Worm (Caenorhabditis elegans) whole organism, late embryonic: ENCODE measurements around the gene ZC395.4.

Experiments
- C08G9.2 ChIP-seq: sonication (generic microtip); optimal IDR thresholded peaks from 2 replicates; lab custom pipeline; 2016; ENCODE audit warnings: mild to moderate bottlenecking, missing genetic modification characterization, moderate library complexity, missing compliant biosample characterization
- F13H6.1 ChIP-seq: sonication (generic microtip); optimal IDR thresholded peaks from 2 replicates; lab custom pipeline; 2016; ENCODE audit warnings: missing genetic modification characterization, missing compliant biosample characterization
- K09A11.1 ChIP-seq: sonication (generic microtip); optimal IDR thresholded peaks from 2 replicates; lab custom pipeline; 2017; ENCODE audit warnings: antibody characterized with exemption, mild to moderate bottlenecking, missing genetic modification characterization, missing compliant biosample characterization; ENCODE audit not compliant: insufficient read depth
- Y22D7AL.16 ChIP-seq: sonication (generic microtip); optimal IDR thresholded peaks from 2 replicates; lab custom pipeline; 2016; ENCODE audit warnings: missing genetic modification characterization, missing compliant biosample characterization
- ahr-1 ChIP-seq: sonication (generic microtip); optimal IDR thresholded peaks from 2 replicates; lab custom pipeline; 2016; ENCODE audit warnings: missing genetic modification characterization, missing compliant biosample characterization
- ama-1 ChIP-seq: fragments of 150-350 bp; optimal IDR thresholded peaks from 2 replicates; lab custom pipeline; 2014
- ceh-14 ChIP-seq: sonication (generic microtip); optimal IDR thresholded peaks from 2 replicates; lab custom pipeline; 2016; ENCODE audit warnings: missing genotype, missing genetic modification characterization, missing compliant biosample characterization
- ceh-18 ChIP-seq: sonication (generic microtip); optimal IDR thresholded peaks from 2 replicates; lab custom pipeline; 2016; ENCODE audit warnings: missing genetic modification characterization, missing compliant biosample characterization
- ceh-19 ChIP-seq: fragments of 200-800 bp; sonication (Bioruptor generic); optimal IDR thresholded peaks from 2 replicates; lab custom pipeline; 2018; ENCODE audit warnings: mild to moderate bottlenecking, missing genetic modification characterization, missing compliant biosample characterization
- ceh-2 ChIP-seq: sonication (generic microtip); optimal IDR thresholded peaks from 2 replicates; lab custom pipeline; 2016; ENCODE audit warnings: missing genotype, missing genetic modification characterization, missing compliant biosample characterization
- ceh-22 ChIP-seq: sonication (generic microtip); optimal IDR thresholded peaks from 2 replicates; lab custom pipeline; 2017; ENCODE audit warnings: missing biosample characterization, missing genetic modification characterization
- ceh-30 ChIP-seq: fragments of 150-350 bp; optimal IDR thresholded peaks from 2 replicates; lab custom pipeline; 2014; ENCODE audit warnings: missing biosample characterization, missing genetic modification characterization
- ceh-31 ChIP-seq: sonication (generic microtip); optimal IDR thresholded peaks from 2 replicates; lab custom pipeline; 2016; ENCODE audit warnings: missing genetic modification characterization, missing compliant biosample characterization
- ceh-34 ChIP-seq: sonication (generic microtip); optimal IDR thresholded peaks from 2 replicates; lab custom pipeline; 2016; ENCODE audit warnings: mild to moderate bottlenecking, missing genetic modification characterization, missing compliant biosample characterization
- ceh-45 ChIP-seq: fragments of 200-800 bp; sonication (Bioruptor generic); IDR thresholded peaks from 2 replicates; pipeline ENCODE4 v1.3.6; 2022; ENCODE audit warnings: missing genetic modification reagents, missing genetic modification characterization, missing compliant biosample characterization
- ceh-6 ChIP-seq: fragments of 200-800 bp; sonication (Bioruptor generic); optimal IDR thresholded peaks from 2 replicates; lab custom pipeline; 2018; ENCODE audit warnings: mild to moderate bottlenecking, missing genetic modification characterization, missing compliant biosample characterization
- ceh-9 ChIP-seq: sonication (generic microtip); optimal IDR thresholded peaks from 2 replicates; lab custom pipeline; 2016; ENCODE audit warnings: mild to moderate bottlenecking, missing genetic modification characterization, inconsistent platforms, missing compliant biosample characterization
- dve-1 ChIP-seq: sonication (generic microtip); optimal IDR thresholded peaks from 2 replicates; lab custom pipeline; 2017; ENCODE audit warnings: antibody characterized with exemption, mild to moderate bottlenecking, missing genetic modification characterization, missing compliant biosample characterization
- elt-2 ChIP-seq: sonication (generic microtip); optimal IDR thresholded peaks from 2 replicates; lab custom pipeline; 2016; ENCODE audit warnings: missing genetic modification reagents, missing genetic modification characterization, missing compliant biosample characterization
- elt-4 ChIP-seq: sonication (generic microtip); optimal IDR thresholded peaks from 2 replicates; lab custom pipeline; 2016; ENCODE audit warnings: missing genetic modification characterization, missing compliant biosample characterization
- ets-4 ChIP-seq: sonication (generic microtip); optimal IDR thresholded peaks from 2 replicates; lab custom pipeline; 2016; ENCODE audit warnings: missing genetic modification characterization, missing compliant biosample characterization
- eyg-1 ChIP-seq: sonication (generic microtip); optimal IDR thresholded peaks from 2 replicates; lab custom pipeline; 2016; ENCODE audit warnings: missing genotype, missing genetic modification characterization, missing compliant biosample characterization
- fax-1 ChIP-seq: sonication (generic microtip); optimal IDR thresholded peaks from 2 replicates; lab custom pipeline; 2016; ENCODE audit warnings: missing genotype, missing genetic modification characterization, missing compliant biosample characterization
- fkh-10 ChIP-seq: fragments of 150-350 bp; optimal IDR thresholded peaks from 2 replicates; lab custom pipeline; 2014; ENCODE audit warnings: missing biosample characterization, missing genetic modification reagents, missing genetic modification characterization
- fkh-6 ChIP-seq: sonication (generic microtip); optimal IDR thresholded peaks from 2 replicates; lab custom pipeline; 2016; ENCODE audit warnings: missing genetic modification characterization, missing compliant biosample characterization
- hlh-15 ChIP-seq: sonication (generic microtip); optimal IDR thresholded peaks from 2 replicates; lab custom pipeline; 2016; ENCODE audit warnings: missing genetic modification characterization, missing compliant biosample characterization
- hlh-8 ChIP-seq: sonication (generic microtip); optimal IDR thresholded peaks from 2 replicates; lab custom pipeline; 2016; ENCODE audit warnings: missing genotype, missing genetic modification characterization, missing compliant biosample characterization
- madf-2 ChIP-seq: sonication (generic microtip); optimal IDR thresholded peaks from 2 replicates; lab custom pipeline; 2017; ENCODE audit warnings: missing genetic modification characterization, missing compliant biosample characterization
- mec-3 ChIP-seq: sonication (generic microtip); optimal IDR thresholded peaks from 2 replicates; lab custom pipeline; 2016; ENCODE audit warnings: borderline replicate concordance, missing genetic modification characterization, missing compliant biosample characterization
- nfya-1 ChIP-seq: sonication (generic microtip); optimal IDR thresholded peaks from 2 replicates; lab custom pipeline; 2017; ENCODE audit warnings: missing genetic modification characterization, mild to moderate bottlenecking, missing compliant biosample characterization, antibody characterized with exemption, moderate library complexity
- nhr-11 ChIP-seq: fragments of 150-350 bp; optimal IDR thresholded peaks from 2 replicates; lab custom pipeline; 2014; ENCODE audit warnings: missing biosample characterization, missing genetic modification characterization
- nhr-232 ChIP-seq: sonication (generic microtip); optimal IDR thresholded peaks from 2 replicates; lab custom pipeline; 2016; ENCODE audit warnings: missing genetic modification characterization, missing compliant biosample characterization
- pax-1 ChIP-seq: fragments of 150-350 bp; optimal IDR thresholded peaks from 2 replicates; lab custom pipeline; 2014; ENCODE audit warnings: missing biosample characterization, missing genetic modification characterization
- pha-4 ChIP-seq: fragments of 150-350 bp; optimal IDR thresholded peaks from 2 replicates; lab custom pipeline; 2018; ENCODE audit warnings: missing biosample characterization, missing genetic modification reagents, missing genetic modification characterization
- pros-1 ChIP-seq: fragments of 150-350 bp; optimal IDR thresholded peaks from 2 replicates; lab custom pipeline; 2014; ENCODE audit warnings: missing biosample characterization, missing genetic modification reagents, missing genetic modification characterization
- rnt-1 ChIP-seq: sonication (generic microtip); optimal IDR thresholded peaks from 2 replicates; lab custom pipeline; 2016; ENCODE audit warnings: missing genetic modification characterization, missing compliant biosample characterization
- sdc-2 ChIP-seq: sonication (generic microtip); optimal IDR thresholded peaks from 2 replicates; lab custom pipeline; 2016; ENCODE audit warnings: missing genotype, missing genetic modification characterization, missing compliant biosample characterization
- syd-9 ChIP-seq: sonication (generic microtip); optimal IDR thresholded peaks from 2 replicates; lab custom pipeline; 2016; ENCODE audit warnings: mild to moderate bottlenecking, missing genetic modification characterization, moderate library complexity, missing compliant biosample characterization
- tbx-2 ChIP-seq: sonication (generic microtip); optimal IDR thresholded peaks from 2 replicates; lab custom pipeline; 2016; ENCODE audit warnings: missing genetic modification characterization, missing compliant biosample characterization
- ttx-3 ChIP-seq: sonication (generic microtip); optimal IDR thresholded peaks from 2 replicates; lab custom pipeline; 2016; ENCODE audit warnings: missing genetic modification reagents, missing genetic modification characterization, missing compliant biosample characterization
- unc-42 ChIP-seq: sonication (generic microtip); optimal IDR thresholded peaks from 2 replicates; lab custom pipeline; 2016; ENCODE audit warnings: missing genotype, missing genetic modification characterization, missing compliant biosample characterization
- unc-55 ChIP-seq: sonication (generic microtip); optimal IDR thresholded peaks from 2 replicates; lab custom pipeline; 2017; ENCODE audit warnings: missing biosample characterization, missing genetic modification reagents, missing genetic modification characterization
- unc-86 ChIP-seq: sonication (generic microtip); optimal IDR thresholded peaks from 2 replicates; lab custom pipeline; 2016; ENCODE audit warnings: missing genetic modification characterization, missing compliant biosample characterization
- zip-5 ChIP-seq: sonication (generic microtip); optimal IDR thresholded peaks from 2 replicates; lab custom pipeline; 2016; ENCODE audit warnings: missing genetic modification characterization, missing compliant biosample characterization
- ztf-16 ChIP-seq: sonication (generic microtip); optimal IDR thresholded peaks from 2 replicates; lab custom pipeline; 2017; ENCODE audit warnings: missing genetic modification characterization, missing compliant biosample characterization

The ZC395.4 gene

DNA sequence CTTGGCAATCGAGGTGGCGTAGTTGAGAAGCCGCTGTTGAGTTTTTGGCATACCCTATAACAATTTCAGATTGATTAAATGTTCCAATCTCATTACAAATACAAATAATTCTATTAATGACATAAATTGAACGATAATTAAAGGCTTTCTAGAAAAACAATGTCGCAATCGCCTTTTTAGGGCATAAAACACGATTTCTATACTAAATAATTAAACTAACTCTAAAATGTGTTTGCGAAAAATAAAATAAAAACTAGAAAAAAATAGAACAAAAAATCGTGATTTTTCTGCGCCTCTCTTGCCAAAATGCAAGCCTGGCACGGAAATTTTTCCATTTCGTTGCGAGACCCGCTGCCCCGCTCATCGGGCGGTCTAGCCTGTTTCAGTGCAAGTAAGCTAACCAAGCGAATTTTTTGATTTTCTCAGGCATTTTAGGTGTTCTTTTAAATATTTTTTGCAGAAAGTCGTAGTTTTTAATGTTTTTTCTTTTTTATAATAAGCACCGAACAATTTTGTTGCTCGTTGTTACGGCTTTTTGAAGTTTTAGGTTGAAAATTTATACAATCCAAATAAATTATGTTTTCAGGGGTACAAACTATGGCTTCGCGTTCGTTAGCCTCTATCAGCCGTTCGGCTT lies 42.0 kb upstream of the ZC395.4 start, which contains the start of the genes C34E10.12, C34E10.10 and atp-2:
Gene C34E10.12, minus strand, starts transcription at position 51 of the 637 bp plus-strand sequence.
Gene C34E10.10, minus strand, starts transcription at position 54 of the 637 bp plus-strand sequence.
Gene atp-2, plus strand, starts transcription at position 587 of the 637 bp plus-strand sequence.
- TF ChIP-seq dve-1 (peak; percentile 74), nhr-232 (tag; lab: Kevin White, UChicago) (no peak), unc-42 (tag; lab: Kevin White, UChicago) (peak; percentile 49), elt-2 (peak; percentile 51), F13H6.1 (tag; lab: Kevin White, UChicago) (peak; percentile 13), fkh-10 (no peak), K09A11.1 (tag; lab: Kevin White, UChicago) (peak; percentile 10), sdc-2 (tag; lab: Kevin White, UChicago) (no peak), ets-4 (tag; lab: Kevin White, UChicago) (peak; percentile 68), fax-1 (tag; lab: Kevin White, UChicago) (no peak), ceh-34 (peak; percentile 56), nfya-1 (tag; lab: Kevin White, UChicago) (peak; percentile 70), C08G9.2 (tag; lab: Kevin White, UChicago) (no peak), ceh-2 (tag; lab: Kevin White, UChicago) (peak; percentile 31), fkh-6 (tag; lab: Kevin White, UChicago) (no peak), tbx-2 (tag; lab: Kevin White, UChicago) (peak; percentile 62), unc-86 (tag; lab: Kevin White, UChicago) (peak; percentile 7), rnt-1 (tag; lab: Kevin White, UChicago) (peak; percentile 43), ceh-18 (peak; percentile 48), ztf-16 (tag; lab: Kevin White, UChicago) (peak; percentile 18), ceh-14 (tag; lab: Kevin White, UChicago) (peak; percentile 37), elt-4 (tag; lab: Kevin White, UChicago) (no peak), pax-1 (peak; percentile 22), ttx-3 (tag; lab: Kevin White, UChicago) (peak; percentile 33), ceh-31 (tag; lab: Kevin White, UChicago) (peak; percentile 78)
- TF ChIP-seq, all 69 proteins: peak for 18

DNA sequence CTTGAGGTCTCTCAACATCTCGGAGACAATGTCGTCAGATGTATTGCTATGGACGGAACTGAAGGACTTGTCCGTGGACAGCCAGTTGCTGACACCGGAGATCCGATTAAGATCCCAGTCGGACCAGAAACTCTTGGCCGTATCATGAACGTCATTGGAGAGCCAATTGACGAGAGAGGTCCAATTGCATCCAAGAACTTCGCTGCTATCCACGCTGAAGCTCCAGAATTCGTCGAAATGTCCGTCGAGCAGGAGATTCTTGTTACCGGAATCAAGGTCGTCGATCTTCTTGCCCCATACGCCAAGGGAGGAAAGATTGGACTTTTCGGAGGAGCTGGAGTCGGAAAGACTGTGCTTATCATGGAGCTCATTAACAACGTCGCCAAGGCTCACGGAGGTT lies 41.1 kb upstream of the ZC395.4 start:
- TF ChIP-seq ceh-31 (tag; lab: Kevin White, UChicago): no peak
- TF ChIP-seq ceh-30 (tag; lab: Kevin White, UChicago): no peak
- TF ChIP-seq K09A11.1 (tag; lab: Kevin White, UChicago): no peak
- no peak for TF ChIP-seq ama-1 (lab: Kevin White, UChicago)
- TF ChIP-seq C08G9.2 (tag; lab: Kevin White, UChicago): no peak
- TF ChIP-seq pros-1 (tag; lab: Kevin White, UChicago): no peak
- TF ChIP-seq unc-55 (GFP tag; lab: Kevin White, UChicago): no peak
- no peak for TF ChIP-seq syd-9 (tag; lab: Kevin White, UChicago)
- TF ChIP-seq ceh-19 (GFP tag; lab: Kevin White, UChicago): no peak
- no peak for TF ChIP-seq madf-2
- TF ChIP-seq zip-5: no peak
- no peak for TF ChIP-seq ceh-22 (tag; lab: Kevin White, UChicago)
- no peak for TF ChIP-seq ceh-45 (GFP tag; lab: Robert Waterston, UW)
- TF ChIP-seq ahr-1 (tag; lab: Kevin White, UChicago): no peak
- TF ChIP-seq pha-4: no peak
- no peak for TF ChIP-seq sdc-2 (tag; lab: Kevin White, UChicago)

DNA sequence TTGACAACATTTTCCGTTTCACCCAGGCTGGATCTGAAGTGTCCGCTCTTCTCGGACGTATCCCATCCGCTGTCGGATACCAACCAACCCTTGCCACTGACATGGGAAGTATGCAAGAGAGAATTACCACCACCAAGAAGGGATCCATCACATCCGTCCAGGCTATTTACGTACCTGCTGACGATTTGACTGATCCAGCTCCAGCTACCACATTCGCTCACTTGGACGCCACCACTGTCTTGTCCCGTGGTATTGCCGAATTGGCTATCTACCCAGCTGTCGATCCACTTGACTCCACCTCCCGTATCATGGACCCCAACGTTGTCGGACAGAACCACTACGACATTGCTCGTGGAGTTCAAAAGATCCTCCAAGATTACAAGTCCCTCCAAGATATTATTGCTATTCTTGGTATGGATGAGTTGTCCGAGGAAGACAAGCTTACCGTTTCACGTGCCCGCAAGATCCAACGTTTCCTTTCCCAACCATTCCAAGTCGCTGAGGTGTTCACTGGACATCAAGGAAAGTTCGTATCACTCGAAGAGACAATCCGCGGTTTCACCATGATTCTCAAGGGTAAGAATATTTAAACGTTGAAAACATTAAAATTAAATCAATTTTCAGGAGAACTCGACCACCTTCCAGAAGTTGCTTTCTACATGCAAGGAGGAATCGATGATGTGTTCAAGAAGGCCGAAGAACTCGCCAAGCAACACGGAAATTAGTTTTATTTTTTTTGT lies 40.2 kb upstream of the ZC395.4 start:
- no peak for TF ChIP-seq C08G9.2 (tag; lab: Kevin White, UChicago)
- no peak for TF ChIP-seq ceh-9 (tag; lab: Kevin White, UChicago)
- TF ChIP-seq ceh-6 (GFP tag; lab: Kevin White, UChicago): no peak
- no peak for TF ChIP-seq nhr-11 (tag; lab: Kevin White, UChicago)
- no peak for TF ChIP-seq mec-3 (tag; lab: Kevin White, UChicago)
- TF ChIP-seq nfya-1 (tag; lab: Kevin White, UChicago): no peak
- TF ChIP-seq eyg-1 (tag; lab: Kevin White, UChicago): no peak
- no peak for TF ChIP-seq elt-2
- TF ChIP-seq pros-1 (tag; lab: Kevin White, UChicago): no peak
- no peak for TF ChIP-seq ceh-31 (tag; lab: Kevin White, UChicago)
- TF ChIP-seq ceh-22 (tag; lab: Kevin White, UChicago): no peak
- no peak for TF ChIP-seq ama-1 (lab: Kevin White, UChicago)
- TF ChIP-seq hlh-8 (tag; lab: Kevin White, UChicago): no peak
- TF ChIP-seq hlh-15 (tag; lab: Kevin White, UChicago): no peak
- TF ChIP-seq ttx-3 (tag; lab: Kevin White, UChicago): no peak
- TF ChIP-seq unc-86 (tag; lab: Kevin White, UChicago): no peak
- TF ChIP-seq dve-1: no peak
- no peak for TF ChIP-seq pax-1
- TF ChIP-seq Y22D7AL.16 (tag; lab: Kevin White, UChicago): no peak
- TF ChIP-seq ztf-16 (tag; lab: Kevin White, UChicago): no peak
